Worm (Caenorhabditis elegans) whole organism, mixed stage, embryonic: ENCODE results near the gene str-84.

Experiments
- ces-1 ChIP-seq: fragments of 150-350 bp; optimal IDR thresholded peaks from 2 replicates; lab custom pipeline; 2014; ENCODE audit warnings: missing biosample characterization, missing genetic modification reagents, missing genetic modification characterization
- elt-3 ChIP-seq: fragments of 150-350 bp; optimal IDR thresholded peaks from 2 replicates; lab custom pipeline; 2014; ENCODE audit warnings: missing biosample characterization, missing genetic modification characterization
- lsy-2 ChIP-seq: fragments of 150-350 bp; optimal IDR thresholded peaks from 2 replicates; lab custom pipeline; 2014; ENCODE audit warnings: missing biosample characterization, missing genetic modification characterization
- mab-5 ChIP-seq: fragments of 150-350 bp; optimal IDR thresholded peaks from 2 replicates; lab custom pipeline; 2014; ENCODE audit warnings: missing biosample characterization, missing genetic modification characterization
- mep-1 ChIP-seq: fragments of 150-350 bp; optimal IDR thresholded peaks from 2 replicates; lab custom pipeline; 2017; ENCODE audit warnings: missing biosample characterization, missing genetic modification reagents, missing genetic modification characterization, inconsistent platforms
- mls-2 ChIP-seq: sonication (generic microtip); optimal IDR thresholded peaks from 2 replicates; lab custom pipeline; 2016; ENCODE audit warnings: mild to moderate bottlenecking, missing genetic modification characterization, moderate library complexity, missing compliant biosample characterization
- nhr-28 ChIP-seq: fragments of 150-350 bp; optimal IDR thresholded peaks from 2 replicates; lab custom pipeline; 2014; ENCODE audit warnings: missing biosample characterization, missing genetic modification characterization
- nhr-76 ChIP-seq: sonication (generic microtip); optimal IDR thresholded peaks from 2 replicates; lab custom pipeline; 2017; ENCODE audit warnings: missing biosample characterization, missing genetic modification characterization
- pha-4 ChIP-seq: fragments of 150-350 bp; optimal IDR thresholded peaks from 2 replicates; lab custom pipeline; 2018; ENCODE audit warnings: missing biosample characterization, missing genetic modification reagents, missing genetic modification characterization
- sem-2 ChIP-seq: fragments of 200-800 bp; sonication (Bioruptor generic); optimal IDR thresholded peaks from 2 replicates; lab custom pipeline; 2018; ENCODE audit warnings: mild to moderate bottlenecking, missing genetic modification characterization, missing compliant biosample characterization
- snpc-4 ChIP-seq: fragments of 150-350 bp; optimal IDR thresholded peaks from 2 replicates; lab custom pipeline; 2014; ENCODE audit warnings: missing biosample characterization, missing genetic modification characterization
- unc-39 ChIP-seq: fragments of 150-350 bp; optimal IDR thresholded peaks from 2 replicates; lab custom pipeline; 2014; ENCODE audit warnings: missing biosample characterization, missing genetic modification characterization
- unc-62 ChIP-seq: fragments of 150-350 bp; optimal IDR thresholded peaks from 2 replicates; lab custom pipeline; 2014; ENCODE audit warnings: missing biosample characterization, missing genetic modification reagents, missing genetic modification characterization
- ztf-11 ChIP-seq: fragments of 150-350 bp; optimal IDR thresholded peaks from 2 replicates; lab custom pipeline; 2014; ENCODE audit warnings: missing biosample characterization, missing genetic modification characterization

- no peak for TF ChIP-seq mep-1 (tag; lab: Kevin White, UChicago)
- no peak for TF ChIP-seq nhr-76 (tag; lab: Kevin White, UChicago)
- no peak for TF ChIP-seq unc-39
- no peak for TF ChIP-seq mab-5
- TF ChIP-seq lsy-2 (tag; lab: Kevin White, UChicago), result no peak
- TF ChIP-seq pha-4 (tag; lab: Kevin White, UChicago), result no peak
- no peak for TF ChIP-seq nhr-28
- TF ChIP-seq sem-2 (GFP tag; lab: Kevin White, UChicago), result no peak
- no peak for TF ChIP-seq ces-1 (GFP tag; lab: Kevin White, UChicago)
- no peak for TF ChIP-seq ztf-11 (tag; lab: Kevin White, UChicago)
- no peak for TF ChIP-seq unc-62 (GFP tag; lab: Kevin White, UChicago)
- TF ChIP-seq snpc-4 (tag; lab: Kevin White, UChicago), result no peak
- no peak for TF ChIP-seq mls-2 (tag; lab: Kevin White, UChicago)
- no peak for TF ChIP-seq elt-3 (tag; lab: Kevin White, UChicago)
Observed at ce11 chrV:9015540-9015939, 34.8 kb upstream of the str-84 start, which contains the start of gene srt-18.
